Worm (Caenorhabditis elegans) whole organism, late embryonic: ENCODE results near the gene F15B10.3.
"Not testable (repeated sequence)": the region's sequence is repeated elsewhere in the genome, so short reads cannot be mapped to it uniquely, and the experiment has no call there.

Experiments
- C08G9.2 ChIP-seq: sonication (generic microtip); optimal IDR thresholded peaks from 2 replicates; lab custom pipeline; 2016; ENCODE audit warnings: mild to moderate bottlenecking, missing genetic modification characterization, moderate library complexity, missing compliant biosample characterization
- K09A11.1 ChIP-seq: sonication (generic microtip); optimal IDR thresholded peaks from 2 replicates; lab custom pipeline; 2017; ENCODE audit warnings: antibody characterized with exemption, mild to moderate bottlenecking, missing genetic modification characterization, missing compliant biosample characterization; ENCODE audit not compliant: insufficient read depth
- T23F11.4 ChIP-seq: fragments of 200-800 bp; sonication (Bioruptor generic); optimal IDR thresholded peaks from 2 replicates; lab custom pipeline; 2018; ENCODE audit warnings: mild to moderate bottlenecking, missing genetic modification characterization, missing compliant biosample characterization
- Y22D7AL.16 ChIP-seq: sonication (generic microtip); optimal IDR thresholded peaks from 2 replicates; lab custom pipeline; 2016; ENCODE audit warnings: missing genetic modification characterization, missing compliant biosample characterization
- ama-1 ChIP-seq: fragments of 150-350 bp; optimal IDR thresholded peaks from 2 replicates; lab custom pipeline; 2014
- ceh-18 ChIP-seq: sonication (generic microtip); optimal IDR thresholded peaks from 2 replicates; lab custom pipeline; 2016; ENCODE audit warnings: missing genetic modification characterization, missing compliant biosample characterization
- ceh-24 ChIP-seq: sonication (generic microtip); optimal IDR thresholded peaks from 2 replicates; lab custom pipeline; 2016; ENCODE audit warnings: mild to moderate bottlenecking, missing genetic modification characterization, missing compliant biosample characterization
- ceh-31 ChIP-seq: sonication (generic microtip); optimal IDR thresholded peaks from 2 replicates; lab custom pipeline; 2016; ENCODE audit warnings: missing genetic modification characterization, missing compliant biosample characterization
- ceh-34 ChIP-seq: sonication (generic microtip); optimal IDR thresholded peaks from 2 replicates; lab custom pipeline; 2016; ENCODE audit warnings: mild to moderate bottlenecking, missing genetic modification characterization, missing compliant biosample characterization
- che-1 ChIP-seq: sonication (generic microtip); optimal IDR thresholded peaks from 2 replicates; lab custom pipeline; 2016; ENCODE audit warnings: mild to moderate bottlenecking, missing genetic modification characterization, missing compliant biosample characterization
- dmd-4 ChIP-seq: sonication (generic microtip); optimal IDR thresholded peaks from 2 replicates; lab custom pipeline; 2016; ENCODE audit warnings: borderline replicate concordance, missing genetic modification characterization, missing compliant biosample characterization
- elt-2 ChIP-seq: sonication (generic microtip); optimal IDR thresholded peaks from 2 replicates; lab custom pipeline; 2016; ENCODE audit warnings: missing genetic modification reagents, missing genetic modification characterization, missing compliant biosample characterization
- elt-4 ChIP-seq: sonication (generic microtip); optimal IDR thresholded peaks from 2 replicates; lab custom pipeline; 2016; ENCODE audit warnings: missing genetic modification characterization, missing compliant biosample characterization
- eyg-1 ChIP-seq: sonication (generic microtip); optimal IDR thresholded peaks from 2 replicates; lab custom pipeline; 2016; ENCODE audit warnings: missing genotype, missing genetic modification characterization, missing compliant biosample characterization
- fkh-10 ChIP-seq: fragments of 150-350 bp; optimal IDR thresholded peaks from 2 replicates; lab custom pipeline; 2014; ENCODE audit warnings: missing biosample characterization, missing genetic modification reagents, missing genetic modification characterization
- hlh-13 ChIP-seq: fragments of 200-800 bp; sonication (Bioruptor generic); optimal IDR thresholded peaks from 2 replicates; lab custom pipeline; 2018; ENCODE audit warnings: mild to moderate bottlenecking, missing genetic modification characterization, missing compliant biosample characterization
- hlh-30 ChIP-seq: sonication (generic microtip); optimal IDR thresholded peaks from 2 replicates; lab custom pipeline; 2017; ENCODE audit warnings: antibody characterized with exemption, missing genetic modification characterization, missing compliant biosample characterization; ENCODE audit not compliant: insufficient read depth
- hlh-6 ChIP-seq: sonication (generic microtip); optimal IDR thresholded peaks from 2 replicates; lab custom pipeline; 2016; ENCODE audit warnings: missing genotype, missing genetic modification characterization, missing compliant biosample characterization
- hlh-8 ChIP-seq: sonication (generic microtip); optimal IDR thresholded peaks from 2 replicates; lab custom pipeline; 2016; ENCODE audit warnings: missing genotype, missing genetic modification characterization, missing compliant biosample characterization
- nfya-1 ChIP-seq: sonication (generic microtip); optimal IDR thresholded peaks from 2 replicates; lab custom pipeline; 2017; ENCODE audit warnings: missing genetic modification characterization, mild to moderate bottlenecking, missing compliant biosample characterization, antibody characterized with exemption, moderate library complexity
- nhr-232 ChIP-seq: sonication (generic microtip); optimal IDR thresholded peaks from 2 replicates; lab custom pipeline; 2016; ENCODE audit warnings: missing genetic modification characterization, missing compliant biosample characterization
- npax-4 ChIP-seq: sonication (generic microtip); optimal IDR thresholded peaks from 2 replicates; lab custom pipeline; 2016; ENCODE audit warnings: missing genetic modification characterization, missing compliant biosample characterization
- odd-2 ChIP-seq: sonication (generic microtip); optimal IDR thresholded peaks from 2 replicates; lab custom pipeline; 2017; ENCODE audit warnings: antibody characterized with exemption, mild to moderate bottlenecking, missing genetic modification characterization, missing compliant biosample characterization
- pha-2 ChIP-seq: sonication (generic microtip); optimal IDR thresholded peaks from 2 replicates; lab custom pipeline; 2017; ENCODE audit warnings: mild to moderate bottlenecking, missing genetic modification characterization, missing compliant biosample characterization
- pha-4 ChIP-seq: fragments of 150-350 bp; optimal IDR thresholded peaks from 2 replicates; lab custom pipeline; 2018; ENCODE audit warnings: missing biosample characterization, missing genetic modification reagents, missing genetic modification characterization
- ref-2 ChIP-seq: sonication (generic microtip); optimal IDR thresholded peaks from 2 replicates; lab custom pipeline; 2016; ENCODE audit warnings: missing genetic modification characterization, missing compliant biosample characterization
- sdc-2 ChIP-seq: sonication (generic microtip); optimal IDR thresholded peaks from 2 replicates; lab custom pipeline; 2016; ENCODE audit warnings: missing genotype, missing genetic modification characterization, missing compliant biosample characterization
- tbx-2 ChIP-seq: sonication (generic microtip); optimal IDR thresholded peaks from 2 replicates; lab custom pipeline; 2016; ENCODE audit warnings: missing genetic modification characterization, missing compliant biosample characterization
- tbx-7 ChIP-seq: sonication (generic microtip); optimal IDR thresholded peaks from 2 replicates; lab custom pipeline; 2016; ENCODE audit warnings: missing genotype, missing genetic modification characterization, missing compliant biosample characterization
- unc-55 ChIP-seq: sonication (generic microtip); optimal IDR thresholded peaks from 2 replicates; lab custom pipeline; 2017; ENCODE audit warnings: missing biosample characterization, missing genetic modification reagents, missing genetic modification characterization
- ztf-16 ChIP-seq: sonication (generic microtip); optimal IDR thresholded peaks from 2 replicates; lab custom pipeline; 2017; ENCODE audit warnings: missing genetic modification characterization, missing compliant biosample characterization

Gene F15B10.3

ce11 chrIV:6585397-6585921 lies 17.0 kb upstream of the F15B10.3 start, which contains the start of the genes F38A5.2 and dnj-11 (continued):
- peak; percentile 39 for TF ChIP-seq ceh-18 (tag; lab: Kevin White, UChicago)
- TF ChIP-seq ceh-34, result peak; percentile 26
- peak; percentile 33 for TF ChIP-seq tbx-2 (tag; lab: Kevin White, UChicago)

- no peak for TF ChIP-seq pha-2 (tag; lab: Kevin White, UChicago)
- no peak for TF ChIP-seq elt-4 (tag; lab: Kevin White, UChicago)
- TF ChIP-seq ceh-18 (tag; lab: Kevin White, UChicago), result no peak
- no peak for TF ChIP-seq ref-2 (tag; lab: Kevin White, UChicago)
- no peak for TF ChIP-seq hlh-13 (GFP tag; lab: Kevin White, UChicago)
- no peak for TF ChIP-seq Y22D7AL.16
- no peak for TF ChIP-seq sdc-2 (tag; lab: Kevin White, UChicago)
- TF ChIP-seq C08G9.2, result no peak
- no peak for TF ChIP-seq npax-4 (tag; lab: Kevin White, UChicago)
- no peak for TF ChIP-seq nfya-1 (tag; lab: Kevin White, UChicago)
Observed at ce11 chrIV:6588080-6588613, 14.3 kb upstream of the F15B10.3 start.

- TF ChIP-seq K09A11.1, result no peak
- no peak for TF ChIP-seq Y22D7AL.16
- no peak for TF ChIP-seq T23F11.4 (GFP tag; lab: Kevin White, UChicago)
- TF ChIP-seq ceh-31, result no peak
- no peak for TF ChIP-seq hlh-30 (tag; lab: Kevin White, UChicago)
- no peak for TF ChIP-seq tbx-2 (tag; lab: Kevin White, UChicago)
- TF ChIP-seq odd-2 (tag; lab: Kevin White, UChicago), result no peak
- no peak for TF ChIP-seq unc-55 (GFP tag; lab: Kevin White, UChicago)
- TF ChIP-seq hlh-6 (tag; lab: Kevin White, UChicago), result no peak
- TF ChIP-seq elt-4 (tag; lab: Kevin White, UChicago), result no peak
- no peak for TF ChIP-seq ama-1 (lab: Kevin White, UChicago)
- TF ChIP-seq ceh-24 (tag; lab: Kevin White, UChicago), result no peak
- no peak for TF ChIP-seq che-1
- no peak for TF ChIP-seq ztf-16 (tag; lab: Kevin White, UChicago)
- TF ChIP-seq sdc-2 (tag; lab: Kevin White, UChicago), result no peak
- no peak for TF ChIP-seq nhr-232 (tag; lab: Kevin White, UChicago)
- TF ChIP-seq hlh-8, result no peak
- TF ChIP-seq eyg-1 (tag; lab: Kevin White, UChicago), result no peak
Observed at ce11 chrIV:6590029-6590428, 12.4 kb upstream of the F15B10.3 start, which contains the start of the genes lec-11 and irld-7. lec-11 (minus strand) TSS chrIV:6590154. irld-7 (plus strand) TSS chrIV:6590360.

- TF ChIP-seq fkh-10 (GFP tag; lab: Kevin White, UChicago); tbx-7; hlh-30 (tag; lab: Kevin White, UChicago): not testable (repeated sequence)
Observed at ce11 chrIV:6591010-6591746, 11.3 kb upstream of the F15B10.3 start, which contains the start of the genes nspb-1 and nspb-2. nspb-1 (minus strand) TSS chrIV:6591110. nspb-2 (plus strand) TSS chrIV:6591696.

ce11 chrIV:6594871-6595270 lies 7.6 kb upstream of the F15B10.3 start, which contains the start of gene nspb-3:
nspb-3 (minus strand) TSS chrIV:6594971.
- TF ChIP-seq elt-2; pha-4 (tag; lab: Kevin White, UChicago); dmd-4 (tag; lab: Kevin White, UChicago): not testable (repeated sequence)
